Worm (Caenorhabditis elegans) whole organism, L4/young adult: ENCODE data around the gene C10A4.4.

Experiments
- W03F9.2 ChIP-seq: fragments of 150-350 bp; optimal IDR thresholded peaks from 2 replicates; lab custom pipeline; 2014; ENCODE audit warnings: missing biosample characterization, missing genetic modification characterization
- dao-5 ChIP-seq: sonication (generic microtip); optimal IDR thresholded peaks from 2 replicates; lab custom pipeline; 2016; ENCODE audit warnings: missing genotype, missing genetic modification characterization, moderate library complexity, missing compliant biosample characterization
- him-1 ChIP-seq: sonication (generic microtip); optimal IDR thresholded peaks from 2 replicates; lab custom pipeline; 2016; ENCODE audit warnings: missing genotype, missing genetic modification reagents, missing genetic modification characterization, missing compliant biosample characterization

- TF ChIP-seq him-1: no peak
- TF ChIP-seq W03F9.2 (tag; lab: Kevin White, UChicago): no peak
- TF ChIP-seq dao-5 (tag; lab: Kevin White, UChicago): no peak
Observed at ce11 chrX:7369770-7370169, 31.1 kb upstream of the C10A4.4 start.
